Worm (Caenorhabditis elegans) whole organism, L1 larva: Measurements from ENCODE around the gene F22E5.2.

ENCODE experiments used
- C04F5.9 ChIP-seq: sonication (generic microtip); optimal IDR thresholded peaks from 2 replicates; lab custom pipeline; 2016; ENCODE audit warnings: missing genetic modification characterization, missing compliant biosample characterization
- C16A3.4 ChIP-seq: fragments of 150-350 bp; optimal IDR thresholded peaks from 2 replicates; lab custom pipeline; 2014; ENCODE audit warnings: missing biosample characterization, missing genetic modification characterization
- C34B4.2 ChIP-seq: sonication (generic microtip); optimal IDR thresholded peaks from 2 replicates; lab custom pipeline; 2017; ENCODE audit warnings: mild to moderate bottlenecking, missing genetic modification characterization, missing compliant biosample characterization
- alr-1 ChIP-seq: fragments of 200-800 bp; sonication (Bioruptor generic); optimal IDR thresholded peaks from 2 replicates; lab custom pipeline; 2018; ENCODE audit warnings: borderline replicate concordance, mild to moderate bottlenecking, missing genetic modification characterization, missing compliant biosample characterization
- blmp-1 ChIP-seq: fragments of 150-350 bp; optimal IDR thresholded peaks from 2 replicates; lab custom pipeline; 2014; ENCODE audit warnings: missing biosample characterization, missing genetic modification characterization
- ceh-63 ChIP-seq: fragments of 200-800 bp; sonication (Bioruptor generic); optimal IDR thresholded peaks from 2 replicates; lab custom pipeline; 2018; ENCODE audit warnings: mild to moderate bottlenecking, missing genetic modification characterization, missing compliant biosample characterization
- ceh-82 ChIP-seq, 3 experiments: fragments of 150-350 bp in 1 of 3; sonication (generic microtip) in 2 of 3; optimal IDR thresholded peaks; 2 replicates each; lab custom pipeline; 2014 to 2017; ENCODE audit warnings: missing biosample characterization in 3 of 3, missing genetic modification characterization in 3 of 3
- ceh-90 ChIP-seq: sonication (generic microtip); optimal IDR thresholded peaks from 2 replicates; lab custom pipeline; 2016; ENCODE audit warnings: missing genetic modification characterization, missing compliant biosample characterization
- ces-1 ChIP-seq: fragments of 150-350 bp; optimal IDR thresholded peaks from 2 replicates; lab custom pipeline; 2014; ENCODE audit warnings: missing biosample characterization, missing genetic modification reagents, missing genetic modification characterization
- dpl-1 ChIP-seq, 3 experiments: fragments of 150-350 bp in 2 of 3; sonication (generic microtip) in 1 of 3; optimal IDR thresholded peaks; 2 replicates each; lab custom pipeline; 2014 to 2017; ENCODE audit warnings: missing biosample characterization in 3 of 3, missing genetic modification characterization in 3 of 3, missing genetic modification reagents in 3 of 3
- efl-1 ChIP-seq, 4 experiments: fragments of 150-350 bp; optimal IDR thresholded peaks in 3 of 4; peaks in 1 of 4; 1 replicate in 1 of 4; 2 replicates in 3 of 4; lab custom pipeline; 2014; ENCODE audit warnings: missing biosample characterization in 2 of 4, missing genetic modification characterization in 2 of 4, missing genetic modification reagents in 2 of 4
- efl-3 ChIP-seq: fragments of 200-800 bp; sonication (Bioruptor generic); optimal IDR thresholded peaks from 2 replicates; lab custom pipeline; 2018; ENCODE audit warnings: mild to moderate bottlenecking, missing genetic modification characterization, missing compliant biosample characterization
- egl-27 ChIP-seq, 2 experiments: fragments of 150-350 bp in 1 of 2; sonication (generic microtip); optimal IDR thresholded peaks; 3 replicates each; lab custom pipeline; 2017 to 2018; ENCODE audit warnings: missing biosample characterization in 2 of 2, missing genetic modification characterization in 2 of 2, missing genetic modification reagents in 2 of 2
- elt-2 ChIP-seq: sonication (generic microtip); optimal IDR thresholded peaks from 2 replicates; lab custom pipeline; 2016; ENCODE audit warnings: missing genetic modification characterization, mild to moderate bottlenecking, inconsistent platforms, missing compliant biosample characterization, missing genetic modification reagents
- fkh-4 ChIP-seq: sonication (generic microtip); optimal IDR thresholded peaks from 2 replicates; lab custom pipeline; 2016; ENCODE audit warnings: missing compliant biosample characterization, missing genetic modification characterization, borderline replicate concordance
- fkh-8 ChIP-seq: sonication (generic microtip); optimal IDR thresholded peaks from 2 replicates; lab custom pipeline; 2016; ENCODE audit warnings: mild to moderate bottlenecking, missing genetic modification characterization, missing compliant biosample characterization
- fos-1 ChIP-seq: fragments of 150-350 bp; optimal IDR thresholded peaks from 2 replicates; lab custom pipeline; 2014; ENCODE audit warnings: missing biosample characterization, missing genetic modification characterization
- hlh-4 ChIP-seq: sonication (generic microtip); optimal IDR thresholded peaks from 2 replicates; lab custom pipeline; 2016; ENCODE audit warnings: mild to moderate bottlenecking, missing genetic modification characterization, missing compliant biosample characterization
- hpl-2 ChIP-seq: fragments of 150-350 bp; optimal IDR thresholded peaks from 2 replicates; lab custom pipeline; 2014; ENCODE audit warnings: missing biosample characterization, missing genetic modification reagents, missing genetic modification characterization
- irx-1 ChIP-seq: sonication (generic microtip); optimal IDR thresholded peaks from 2 replicates; lab custom pipeline; 2016; ENCODE audit warnings: missing genetic modification characterization, missing compliant biosample characterization
- isw-1 ChIP-seq: fragments of 200-800 bp; sonication (Bioruptor generic); IDR thresholded peaks from 2 replicates; pipeline ENCODE4 v1.3.6; 2022; ENCODE audit warnings: missing genetic modification characterization, missing compliant biosample characterization
- jun-1 ChIP-seq: fragments of 150-350 bp; optimal IDR thresholded peaks from 2 replicates; lab custom pipeline; 2014; ENCODE audit warnings: missing biosample characterization, missing genetic modification reagents, missing genetic modification characterization
- lin-39 ChIP-seq: fragments of 150-350 bp; optimal IDR thresholded peaks from 2 replicates; lab custom pipeline; 2014; ENCODE audit warnings: missing biosample characterization, missing genetic modification reagents, missing genetic modification characterization
- mab-9 ChIP-seq: fragments of 200-800 bp; sonication (Bioruptor generic); IDR thresholded peaks from 2 replicates; pipeline ENCODE4 v1.3.6; 2022; ENCODE audit warnings: missing genetic modification reagents, missing genetic modification characterization, missing compliant biosample characterization
- mdl-1 ChIP-seq, 2 experiments: fragments of 150-350 bp; optimal IDR thresholded peaks; 2 replicates each; lab custom pipeline; 2014 to 2017; ENCODE audit warnings: missing biosample characterization in 2 of 2, missing genetic modification characterization in 2 of 2, inconsistent platforms in 1 of 2
- mef-2 ChIP-seq: fragments of 150-350 bp; optimal IDR thresholded peaks from 2 replicates; lab custom pipeline; 2014; ENCODE audit warnings: missing biosample characterization, missing genetic modification characterization
- nhr-28 ChIP-seq: fragments of 150-350 bp; optimal IDR thresholded peaks from 2 replicates; lab custom pipeline; 2014; ENCODE audit warnings: missing biosample characterization, missing genetic modification characterization
- nhr-71 ChIP-seq: sonication (generic microtip); optimal IDR thresholded peaks from 2 replicates; lab custom pipeline; 2016; ENCODE audit warnings: mild to moderate bottlenecking, missing genetic modification characterization, moderate library complexity, missing compliant biosample characterization
- nhr-77 ChIP-seq: fragments of 150-350 bp; optimal IDR thresholded peaks from 2 replicates; lab custom pipeline; 2014; ENCODE audit warnings: missing biosample characterization, missing genetic modification characterization
- nhr-84 ChIP-seq: sonication (generic microtip); optimal IDR thresholded peaks from 2 replicates; lab custom pipeline; 2017; ENCODE audit warnings: missing biosample characterization, missing genetic modification characterization
- nhr-85 ChIP-seq: sonication (generic microtip); peaks from one replicate; lab custom pipeline; 2016; ENCODE audit warnings: missing genetic modification characterization, inconsistent platforms, missing compliant biosample characterization
- nhr-90 ChIP-seq: sonication (generic microtip); optimal IDR thresholded peaks from 2 replicates; lab custom pipeline; 2016; ENCODE audit warnings: mild to moderate bottlenecking, missing genetic modification characterization, missing compliant biosample characterization; ENCODE audit not compliant: poor library complexity
- skn-1 ChIP-seq: fragments of 150-350 bp; optimal IDR thresholded peaks from 2 replicates; lab custom pipeline; 2014; ENCODE audit warnings: missing biosample characterization, missing genetic modification characterization
- snpc-4 ChIP-seq: fragments of 150-350 bp; optimal IDR thresholded peaks from 2 replicates; lab custom pipeline; 2014; ENCODE audit warnings: missing biosample characterization, missing genetic modification characterization
- sox-4 ChIP-seq: sonication (generic microtip); optimal IDR thresholded peaks from 2 replicates; lab custom pipeline; 2016; ENCODE audit warnings: missing genetic modification characterization, missing compliant biosample characterization
- sptf-1 ChIP-seq: fragments of 150-350 bp; optimal IDR thresholded peaks from 2 replicates; lab custom pipeline; 2014; ENCODE audit warnings: missing biosample characterization, missing genetic modification characterization
- unc-86 ChIP-seq: sonication (generic microtip); optimal IDR thresholded peaks from 2 replicates; lab custom pipeline; 2016; ENCODE audit warnings: missing genetic modification characterization, missing compliant biosample characterization
- unc-98 ChIP-seq: fragments of 200-800 bp; sonication (Bioruptor generic); IDR thresholded peaks from 2 replicates; pipeline ENCODE4 v1.3.6; 2022; ENCODE audit warnings: missing genetic modification characterization, missing compliant biosample characterization
- xbp-1 ChIP-seq: sonication (generic microtip); optimal IDR thresholded peaks from 2 replicates; lab custom pipeline; 2016; ENCODE audit warnings: missing genetic modification characterization, missing compliant biosample characterization
- zip-4 ChIP-seq: fragments of 200-800 bp; sonication (Bioruptor generic); optimal IDR thresholded peaks from 2 replicates; lab custom pipeline; 2018; ENCODE audit warnings: mild to moderate bottlenecking, missing genetic modification characterization, moderate library complexity, missing compliant biosample characterization
- ztf-4 ChIP-seq: fragments of 150-350 bp; optimal IDR thresholded peaks from 2 replicates; lab custom pipeline; 2014; ENCODE audit warnings: missing biosample characterization, missing genetic modification characterization

Gene F22E5.2

DNA sequence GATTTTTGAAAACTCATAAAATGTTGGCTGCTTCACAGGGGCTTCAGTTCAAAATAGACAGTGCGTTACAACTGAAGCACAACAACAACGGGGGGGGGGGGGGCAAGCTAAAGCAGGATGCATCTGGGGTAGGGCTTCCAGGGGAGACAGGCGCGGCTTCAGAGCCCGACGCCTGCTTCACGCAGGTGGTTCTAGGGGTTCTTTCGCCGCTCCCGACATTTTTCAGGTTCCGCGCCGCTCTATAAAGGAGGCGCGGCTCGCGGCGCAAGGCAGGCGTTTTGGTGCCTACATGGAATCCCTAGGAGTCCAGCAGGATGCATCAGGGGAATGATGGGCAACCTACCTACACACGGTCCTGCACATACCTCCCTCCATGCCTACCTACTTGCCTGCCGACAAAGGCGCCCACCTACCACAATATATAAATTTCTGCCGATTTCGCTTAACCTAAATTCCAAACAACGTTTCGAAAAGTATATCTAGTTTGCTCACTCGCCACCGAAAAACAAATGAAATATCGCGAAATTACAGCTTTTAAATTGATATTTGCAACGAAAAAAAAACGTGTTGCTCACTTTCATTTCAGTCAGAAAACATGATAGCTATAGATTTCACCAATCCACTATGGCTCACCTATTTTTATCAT, 37.9 kb upstream of the F22E5.2 start, which contains the start of gene sri-71:
TSS of gene sri-71 (plus strand) at position 596 of the 646 bp plus-strand sequence.
- TF ChIP-seq ztf-4 (tag; lab: Kevin White, UChicago) (no peak), efl-1 (optimal IDR thresholded peaks at IDR 0.05; lab: Kevin White, UChicago) (no peak), efl-1 (GFP tag; optimal IDR thresholded peaks at IDR 0.05 in 1 of 2; lab: Kevin White, UChicago) (peak in 1 of 2 experiments; percentile 60), mdl-1 (tag; optimal IDR thresholded peaks at IDR 0.05; lab: Kevin White, UChicago) (no peak), ceh-82 (tag; optimal IDR thresholded peaks at IDR 0.05; lab: Kevin White, UChicago) (no peak), fkh-8 (tag; lab: Kevin White, UChicago) (no peak), unc-98 (no peak), alr-1 (tag; lab: Kevin White, UChicago) (no peak)

DNA sequence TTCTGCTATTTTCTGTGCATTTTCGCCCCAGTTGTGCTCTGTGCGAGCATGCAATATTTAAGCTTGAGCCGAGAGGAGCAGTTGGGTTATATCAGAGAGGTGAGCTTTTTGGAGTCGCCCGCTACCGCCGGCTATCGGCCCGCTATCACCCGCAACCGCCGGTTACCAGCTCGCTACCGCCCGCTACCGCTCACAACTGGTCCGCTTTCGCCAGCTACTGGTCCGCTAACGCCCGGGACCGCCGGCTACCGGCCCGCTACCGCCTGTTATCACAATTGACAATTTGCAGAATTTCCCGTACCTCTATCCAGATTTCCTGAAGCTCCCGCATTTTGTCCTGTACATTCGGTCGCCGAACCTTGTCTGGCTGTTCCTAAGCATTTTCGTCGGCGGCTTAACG, 36.8 kb upstream of the F22E5.2 start:
- no peak for TF ChIP-seq ztf-4 (tag; lab: Kevin White, UChicago)
- no peak for TF ChIP-seq ceh-63 (GFP tag; lab: Kevin White, UChicago)
- no peak for TF ChIP-seq nhr-28 (tag; lab: Kevin White, UChicago)
- TF ChIP-seq isw-1 (GFP tag; lab: Robert Waterston, UW) = no peak
- TF ChIP-seq blmp-1 (tag; lab: Kevin White, UChicago) = no peak
- no peak for TF ChIP-seq mdl-1 (tag; optimal IDR thresholded peaks at IDR 0.05; lab: Kevin White, UChicago)
- TF ChIP-seq sox-4 (tag; lab: Kevin White, UChicago) = no peak
- no peak for TF ChIP-seq efl-3 (GFP tag; lab: Kevin White, UChicago)

DNA sequence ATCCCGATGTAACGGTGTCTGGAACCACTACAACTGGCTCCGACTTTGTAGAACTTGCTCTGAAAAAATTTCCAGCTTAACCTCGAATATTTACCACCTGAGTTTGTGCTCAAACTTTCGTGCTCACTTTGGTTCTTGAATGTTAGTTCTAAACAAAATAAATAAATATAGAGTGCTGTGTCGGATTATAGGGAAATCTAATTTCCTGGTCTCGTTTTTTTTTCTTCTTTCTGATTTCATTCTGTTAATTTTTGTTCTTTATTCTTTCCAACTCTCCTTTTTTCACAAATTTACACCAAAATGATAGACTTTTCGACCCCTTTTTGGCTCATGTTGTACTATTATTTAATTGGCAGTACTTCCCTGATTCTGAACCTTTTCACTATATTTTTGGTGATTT, 35.9 kb upstream of the F22E5.2 start, which contains the start of gene sri-37:
TSS of gene sri-37 (plus strand) at position 301 of the 400 bp plus-strand sequence.
- no peak for TF ChIP-seq skn-1 (tag; lab: Kevin White, UChicago)
- TF ChIP-seq mef-2 = no peak

- TF ChIP-seq nhr-84 (no peak), efl-1 (optimal IDR thresholded peaks at IDR 0.05; lab: Kevin White, UChicago) (no peak), efl-1 (GFP tag; optimal IDR thresholded peaks at IDR 0.05 in 1 of 2; lab: Kevin White, UChicago) (no peak), C04F5.9 (tag; lab: Kevin White, UChicago) (no peak), unc-98 (no peak), C34B4.2 (no peak), hlh-4 (tag; lab: Kevin White, UChicago) (no peak), ceh-90 (no peak), nhr-90 (no peak), egl-27 (tag; optimal IDR thresholded peaks at IDR 0.05; lab: Kevin White, UChicago) (no peak), mef-2 (no peak), fos-1 (tag; lab: Kevin White, UChicago) (no peak), dpl-1 (GFP tag; optimal IDR thresholded peaks at IDR 0.05; lab: Kevin White, UChicago) (no peak), fkh-8 (tag; lab: Kevin White, UChicago) (no peak), mab-9 (GFP tag; lab: Robert Waterston, UW) (no peak)
Observed at ce11 chrII:2631169-2631568, 34.0 kb upstream of the F22E5.2 start, which contains the start of gene D2062.1. Gene D2062.1 (plus strand): TSS chrII:2631469.

DNA sequence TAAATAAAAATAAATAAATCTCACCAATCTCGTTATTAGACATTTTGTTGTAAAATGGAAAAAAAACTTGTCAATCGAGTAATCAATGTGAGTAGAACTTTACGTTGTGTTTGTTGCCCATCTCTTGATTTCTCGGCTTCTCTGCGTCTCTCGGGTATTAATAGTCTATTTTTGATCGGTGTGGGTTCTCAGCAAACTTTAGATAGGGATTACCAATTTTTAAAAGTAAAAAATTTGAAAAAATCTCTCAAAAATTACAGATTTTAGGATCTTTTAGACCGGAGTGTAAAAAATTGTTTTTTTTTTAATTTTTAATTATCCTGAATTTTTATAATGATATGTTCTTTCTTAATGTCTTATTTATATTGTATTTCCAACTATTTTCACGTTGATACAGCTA, 27.8 kb upstream of the F22E5.2 start, which contains the start of gene F22E5.21:
TSS of gene F22E5.21 (minus strand) at position 101 of the 400 bp plus-strand sequence.
- TF ChIP-seq jun-1 = no peak

DNA sequence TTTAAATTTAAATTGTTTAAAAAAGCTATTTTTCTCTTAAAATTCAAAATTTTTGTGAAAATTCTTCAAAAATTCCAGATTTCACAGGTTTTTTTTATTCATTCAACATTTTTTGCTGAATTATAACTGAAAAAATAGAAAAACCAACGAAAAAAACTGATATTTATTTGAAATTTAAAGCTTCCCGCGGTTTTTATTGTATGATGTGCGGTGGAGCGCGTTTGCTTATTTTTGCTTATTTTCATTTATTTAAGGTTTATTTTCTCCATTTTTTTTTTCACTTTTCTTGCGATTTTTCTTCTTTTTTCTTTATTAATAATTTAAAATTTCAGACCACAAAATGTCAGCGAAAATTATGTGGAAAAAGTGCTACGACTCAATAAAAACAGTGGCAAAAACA, 27.1 kb upstream of the F22E5.2 start, which contains the start of gene F22E5.9:
TSS of gene F22E5.9 (plus strand) at position 327 of the 400 bp plus-strand sequence.
- TF ChIP-seq xbp-1 (tag; lab: Kevin White, UChicago) (peak; percentile 9), irx-1 (peak; percentile 4), fos-1 (tag; lab: Kevin White, UChicago) (no peak), snpc-4 (no peak), dpl-1 (GFP tag; optimal IDR thresholded peaks at IDR 0.05; lab: Kevin White, UChicago) (peak; percentile 81 to 91 (median 89)), nhr-77 (tag; lab: Kevin White, UChicago) (no peak), isw-1 (GFP tag; lab: Robert Waterston, UW) (no peak), C16A3.4 (tag; lab: Kevin White, UChicago) (peak; percentile 16), ces-1 (no peak), lin-39 (tag; lab: Kevin White, UChicago) (no peak), hpl-2 (no peak), nhr-85 (peak; percentile 48), zip-4 (GFP tag; lab: Kevin White, UChicago) (no peak), unc-86 (no peak), nhr-71 (no peak), efl-1 (optimal IDR thresholded peaks at IDR 0.05; lab: Kevin White, UChicago) (peak; percentile 91 to 97), efl-1 (GFP tag; optimal IDR thresholded peaks at IDR 0.05 in 1 of 2; lab: Kevin White, UChicago) (peak; percentile 91 to 99), skn-1 (tag; lab: Kevin White, UChicago) (peak; percentile 57), elt-2 (tag; lab: Kevin White, UChicago) (no peak), sptf-1 (tag; lab: Kevin White, UChicago) (no peak), fkh-4 (tag; lab: Kevin White, UChicago) (no peak)
